Worm (Caenorhabditis elegans) whole organism, L1 larva: ENCODE data around the gene ZK829.1.

ENCODE experiments used
- C04F5.9 ChIP-seq: sonication (generic microtip); optimal IDR thresholded peaks from 2 replicates; lab custom pipeline; 2016; ENCODE audit warnings: missing genetic modification characterization, missing compliant biosample characterization
- C16A3.4 ChIP-seq: fragments of 150-350 bp; optimal IDR thresholded peaks from 2 replicates; lab custom pipeline; 2014; ENCODE audit warnings: missing biosample characterization, missing genetic modification characterization
- C34B4.2 ChIP-seq: sonication (generic microtip); optimal IDR thresholded peaks from 2 replicates; lab custom pipeline; 2017; ENCODE audit warnings: mild to moderate bottlenecking, missing genetic modification characterization, missing compliant biosample characterization
- F16B12.6 ChIP-seq: fragments of 150-350 bp; optimal IDR thresholded peaks from 2 replicates; lab custom pipeline; 2014; ENCODE audit warnings: missing biosample characterization, missing genetic modification characterization
- alr-1 ChIP-seq: fragments of 200-800 bp; sonication (Bioruptor generic); optimal IDR thresholded peaks from 2 replicates; lab custom pipeline; 2018; ENCODE audit warnings: borderline replicate concordance, mild to moderate bottlenecking, missing genetic modification characterization, missing compliant biosample characterization
- aly-2 ChIP-seq: fragments of 150-350 bp; optimal IDR thresholded peaks from 2 replicates; lab custom pipeline; 2014; ENCODE audit warnings: missing biosample characterization, missing genetic modification characterization
- blmp-1 ChIP-seq: fragments of 150-350 bp; optimal IDR thresholded peaks from 2 replicates; lab custom pipeline; 2014; ENCODE audit warnings: missing biosample characterization, missing genetic modification characterization
- ces-1 ChIP-seq: fragments of 150-350 bp; optimal IDR thresholded peaks from 2 replicates; lab custom pipeline; 2014; ENCODE audit warnings: missing biosample characterization, missing genetic modification reagents, missing genetic modification characterization
- dpl-1 ChIP-seq, 3 experiments: fragments of 150-350 bp in 2 of 3; sonication (generic microtip) in 1 of 3; optimal IDR thresholded peaks; 2 replicates each; lab custom pipeline; 2014 to 2017; ENCODE audit warnings: missing biosample characterization in 3 of 3, missing genetic modification characterization in 3 of 3, missing genetic modification reagents in 3 of 3
- dsc-1 ChIP-seq: sonication (generic microtip); optimal IDR thresholded peaks from 2 replicates; lab custom pipeline; 2016; ENCODE audit warnings: mild to moderate bottlenecking, missing genetic modification characterization, missing compliant biosample characterization
- efl-1 ChIP-seq, 4 experiments: fragments of 150-350 bp; optimal IDR thresholded peaks in 3 of 4; peaks in 1 of 4; 1 replicate in 1 of 4; 2 replicates in 3 of 4; lab custom pipeline; 2014; ENCODE audit warnings: missing biosample characterization in 2 of 4, missing genetic modification characterization in 2 of 4, missing genetic modification reagents in 2 of 4
- egl-27 ChIP-seq, 2 experiments: fragments of 150-350 bp in 1 of 2; sonication (generic microtip); optimal IDR thresholded peaks; 3 replicates each; lab custom pipeline; 2017 to 2018; ENCODE audit warnings: missing biosample characterization in 2 of 2, missing genetic modification characterization in 2 of 2, missing genetic modification reagents in 2 of 2
- elt-2 ChIP-seq: sonication (generic microtip); optimal IDR thresholded peaks from 2 replicates; lab custom pipeline; 2016; ENCODE audit warnings: missing genetic modification characterization, mild to moderate bottlenecking, inconsistent platforms, missing compliant biosample characterization, missing genetic modification reagents
- elt-3 ChIP-seq, 6 experiments: fragments of 150-350 bp in 1 of 6; sonication (generic microtip); optimal IDR thresholded peaks; 2 replicates each; lab custom pipeline; 2017 to 2018; ENCODE audit warnings: missing biosample characterization in 6 of 6, missing genetic modification characterization in 6 of 6, inconsistent platforms in 1 of 6
- ets-5 ChIP-seq: fragments of 200-800 bp; sonication (Bioruptor generic); IDR thresholded peaks from 2 replicates; pipeline ENCODE4 v1.3.6; 2022; ENCODE audit warnings: missing genetic modification characterization, missing compliant biosample characterization
- fkh-8 ChIP-seq: sonication (generic microtip); optimal IDR thresholded peaks from 2 replicates; lab custom pipeline; 2016; ENCODE audit warnings: mild to moderate bottlenecking, missing genetic modification characterization, missing compliant biosample characterization
- irx-1 ChIP-seq: sonication (generic microtip); optimal IDR thresholded peaks from 2 replicates; lab custom pipeline; 2016; ENCODE audit warnings: missing genetic modification characterization, missing compliant biosample characterization
- lin-13 ChIP-seq: fragments of 150-350 bp; optimal IDR thresholded peaks from 2 replicates; lab custom pipeline; 2014; ENCODE audit warnings: missing biosample characterization, missing genetic modification reagents, missing genetic modification characterization
- lin-15B ChIP-seq: fragments of 150-350 bp; sonication (generic microtip); optimal IDR thresholded peaks from 3 replicates; lab custom pipeline; 2014; ENCODE audit warnings: missing biosample characterization, missing genetic modification characterization
- lin-35 ChIP-seq, 2 experiments: fragments of 150-350 bp; optimal IDR thresholded peaks; 2 replicates each; lab custom pipeline; 2014; ENCODE audit warnings: missing biosample characterization in 2 of 2, missing genetic modification characterization in 2 of 2, missing genetic modification reagents in 2 of 2
- lsy-2 ChIP-seq, 2 experiments: fragments of 150-350 bp; optimal IDR thresholded peaks; 2 replicates each; lab custom pipeline; 2014; ENCODE audit warnings: missing biosample characterization in 2 of 2, missing genetic modification characterization in 2 of 2
- mab-9 ChIP-seq: fragments of 200-800 bp; sonication (Bioruptor generic); IDR thresholded peaks from 2 replicates; pipeline ENCODE4 v1.3.6; 2022; ENCODE audit warnings: missing genetic modification reagents, missing genetic modification characterization, missing compliant biosample characterization
- mdl-1 ChIP-seq, 2 experiments: fragments of 150-350 bp; optimal IDR thresholded peaks; 2 replicates each; lab custom pipeline; 2014 to 2017; ENCODE audit warnings: missing biosample characterization in 2 of 2, missing genetic modification characterization in 2 of 2, inconsistent platforms in 1 of 2
- mef-2 ChIP-seq: fragments of 150-350 bp; optimal IDR thresholded peaks from 2 replicates; lab custom pipeline; 2014; ENCODE audit warnings: missing biosample characterization, missing genetic modification characterization
- mep-1 ChIP-seq: fragments of 150-350 bp; optimal IDR thresholded peaks from 2 replicates; lab custom pipeline; 2014; ENCODE audit warnings: missing biosample characterization, missing genetic modification characterization
- nhr-11 ChIP-seq: fragments of 150-350 bp; optimal IDR thresholded peaks from 2 replicates; lab custom pipeline; 2014; ENCODE audit warnings: missing biosample characterization, missing genetic modification characterization
- nhr-12 ChIP-seq: sonication (generic microtip); optimal IDR thresholded peaks from 2 replicates; lab custom pipeline; 2017; ENCODE audit warnings: missing biosample characterization, missing genetic modification characterization
- nhr-19 ChIP-seq: fragments of 200-800 bp; sonication (Bioruptor generic); conservative IDR thresholded peaks from 2 replicates; pipeline ENCODE4 v1.3.6; 2022; ENCODE audit warnings: missing genetic modification characterization, missing compliant biosample characterization
- nhr-20 ChIP-seq: sonication (generic microtip); optimal IDR thresholded peaks from 2 replicates; lab custom pipeline; 2016; ENCODE audit warnings: mild to moderate bottlenecking, missing genetic modification characterization, missing compliant biosample characterization
- nhr-47 ChIP-seq: sonication (generic microtip); optimal IDR thresholded peaks from 2 replicates; lab custom pipeline; 2016; ENCODE audit warnings: mild to moderate bottlenecking, missing genetic modification characterization, moderate library complexity, missing compliant biosample characterization
- nhr-71 ChIP-seq: sonication (generic microtip); optimal IDR thresholded peaks from 2 replicates; lab custom pipeline; 2016; ENCODE audit warnings: mild to moderate bottlenecking, missing genetic modification characterization, moderate library complexity, missing compliant biosample characterization
- nhr-85 ChIP-seq: sonication (generic microtip); peaks from one replicate; lab custom pipeline; 2016; ENCODE audit warnings: missing genetic modification characterization, inconsistent platforms, missing compliant biosample characterization
- pax-3 ChIP-seq: fragments of 200-800 bp; sonication (Bioruptor generic); optimal IDR thresholded peaks from 2 replicates; lab custom pipeline; 2018; ENCODE audit warnings: mild to moderate bottlenecking, missing genetic modification characterization, moderate library complexity, missing compliant biosample characterization
- snu-23 ChIP-seq: sonication (generic microtip); optimal IDR thresholded peaks from 2 replicates; lab custom pipeline; 2016; ENCODE audit warnings: missing genetic modification characterization, missing compliant biosample characterization
- sup-37 ChIP-seq: fragments of 200-800 bp; sonication (Bioruptor generic); optimal IDR thresholded peaks from 2 replicates; lab custom pipeline; 2018; ENCODE audit warnings: mild to moderate bottlenecking, missing genetic modification characterization, missing compliant biosample characterization
- swsn-7 ChIP-seq: sonication (generic microtip); optimal IDR thresholded peaks from 2 replicates; lab custom pipeline; 2016; ENCODE audit warnings: missing genetic modification characterization, missing compliant biosample characterization
- unc-130 ChIP-seq: fragments of 150-350 bp; optimal IDR thresholded peaks from 2 replicates; lab custom pipeline; 2017; ENCODE audit warnings: missing biosample characterization, missing genetic modification characterization, inconsistent platforms
- unc-62 ChIP-seq: fragments of 150-350 bp; optimal IDR thresholded peaks from 2 replicates; lab custom pipeline; 2014; ENCODE audit warnings: missing biosample characterization, missing genetic modification reagents, missing genetic modification characterization
- unc-98 ChIP-seq: fragments of 200-800 bp; sonication (Bioruptor generic); IDR thresholded peaks from 2 replicates; pipeline ENCODE4 v1.3.6; 2022; ENCODE audit warnings: missing genetic modification characterization, missing compliant biosample characterization
- vab-15 ChIP-seq: sonication (generic microtip); optimal IDR thresholded peaks from 2 replicates; lab custom pipeline; 2017; ENCODE audit warnings: missing genotype, mild to moderate bottlenecking, missing genetic modification characterization, missing compliant biosample characterization
- xbp-1 ChIP-seq: sonication (generic microtip); optimal IDR thresholded peaks from 2 replicates; lab custom pipeline; 2016; ENCODE audit warnings: missing genetic modification characterization, missing compliant biosample characterization
- zag-1 ChIP-seq: fragments of 150-350 bp; optimal IDR thresholded peaks from 2 replicates; lab custom pipeline; 2014; ENCODE audit warnings: missing biosample characterization, missing genetic modification characterization
- zip-4 ChIP-seq: fragments of 200-800 bp; sonication (Bioruptor generic); optimal IDR thresholded peaks from 2 replicates; lab custom pipeline; 2018; ENCODE audit warnings: mild to moderate bottlenecking, missing genetic modification characterization, moderate library complexity, missing compliant biosample characterization

Gene ZK829.1

ce11 chrIV:11945621-11946020 lies 3.4 kb upstream of the ZK829.1 start, which contains the start of gene ZK829.3:
ZK829.3 (minus strand) TSS chrIV:11945721.
- TF ChIP-seq lin-15B (no peak), mab-9 (GFP tag; lab: Robert Waterston, UW) (no peak), mep-1 (tag; lab: Kevin White, UChicago) (no peak), dpl-1 (GFP tag; optimal IDR thresholded peaks at IDR 0.05; lab: Kevin White, UChicago) (no peak), alr-1 (tag; lab: Kevin White, UChicago) (no peak), nhr-19 (no peak), swsn-7 (no peak), zip-4 (no peak)
- TF ChIP-seq, all 84 proteins: peak for 0

- TF ChIP-seq nhr-71 (peak; percentile 82), snu-23 (GFP tag; lab: Kevin White, UChicago) (peak; percentile 47), nhr-85 (tag; lab: Kevin White, UChicago) (peak; percentile 26), nhr-20 (peak; percentile 62), unc-130 (no peak)
Observed at ce11 chrIV:11938554-11938953, 3.7 kb downstream of the ZK829.1 start.

- TF ChIP-seq blmp-1 (tag; lab: Kevin White, UChicago) (peak; percentile 72), nhr-11 (no peak), nhr-85 (tag; lab: Kevin White, UChicago) (peak; percentile 41), ces-1 (GFP tag; lab: Kevin White, UChicago) (no peak), nhr-12 (tag; lab: Kevin White, UChicago) (no peak), elt-3 (tag; optimal IDR thresholded peaks at IDR 0.05; lab: Kevin White, UChicago) (peak in 1 of 6 experiments; percentile 1), snu-23 (GFP tag; lab: Kevin White, UChicago) (peak; percentile 20), dsc-1 (tag; lab: Kevin White, UChicago) (no peak)
Observed at ce11 chrIV:11937087-11937486, 5.1 kb downstream of the ZK829.1 start, which contains the start of gene slc-5A12. slc-5A12 (plus strand) TSS chrIV:11937419.

- TF ChIP-seq aly-2 (tag; lab: Kevin White, UChicago) (no peak), nhr-12 (tag; lab: Kevin White, UChicago) (no peak), lin-35 (GFP tag; optimal IDR thresholded peaks at IDR 0.05; lab: Kevin White, UChicago) (no peak), pax-3 (no peak), egl-27 (tag; optimal IDR thresholded peaks at IDR 0.05; lab: Kevin White, UChicago) (no peak), F16B12.6 (tag; lab: Kevin White, UChicago) (no peak), lsy-2 (tag; optimal IDR thresholded peaks at IDR 0.05; lab: Kevin White, UChicago) (no peak), xbp-1 (tag; lab: Kevin White, UChicago) (no peak), nhr-47 (tag; lab: Kevin White, UChicago) (no peak)
Observed at ce11 chrIV:11930572-11930971, 11.6 kb downstream of the ZK829.1 start, which contains the start of gene nhx-9. nhx-9 (plus strand) TSS chrIV:11930872.

- TF ChIP-seq F16B12.6 (tag; lab: Kevin White, UChicago) (no peak), ces-1 (GFP tag; lab: Kevin White, UChicago) (no peak), aly-2 (tag; lab: Kevin White, UChicago) (no peak), vab-15 (tag; lab: Kevin White, UChicago) (no peak), zag-1 (tag; lab: Kevin White, UChicago) (no peak), fkh-8 (tag; lab: Kevin White, UChicago) (no peak), elt-2 (tag; lab: Kevin White, UChicago) (peak; percentile 32), nhr-85 (tag; lab: Kevin White, UChicago) (peak; percentile 81), efl-1 (optimal IDR thresholded peaks at IDR 0.05; lab: Kevin White, UChicago) (peak; percentile 27 to 46), efl-1 (GFP tag; optimal IDR thresholded peaks at IDR 0.05 in 1 of 2; lab: Kevin White, UChicago) (peak; percentile 6 to 88), nhr-19 (peak; percentile 63), lin-13 (GFP tag; lab: Kevin White, UChicago) (peak; percentile 11), xbp-1 (tag; lab: Kevin White, UChicago) (peak; percentile 25), C04F5.9 (no peak), mdl-1 (tag; optimal IDR thresholded peaks at IDR 0.05; lab: Kevin White, UChicago) (peak in 1 of 2 experiments; percentile 58), lin-35 (GFP tag; optimal IDR thresholded peaks at IDR 0.05; lab: Kevin White, UChicago) (peak; percentile 36 to 76), nhr-47 (tag; lab: Kevin White, UChicago) (peak; percentile 56), dpl-1 (GFP tag; optimal IDR thresholded peaks at IDR 0.05; lab: Kevin White, UChicago) (peak in 2 of 3 experiments; percentile 14 to 16), unc-98 (no peak), unc-62 (GFP tag; lab: Kevin White, UChicago) (no peak), mef-2 (tag; lab: Kevin White, UChicago) (no peak), irx-1 (tag; lab: Kevin White, UChicago) (peak; percentile 38), dsc-1 (tag; lab: Kevin White, UChicago) (no peak), C16A3.4 (peak; percentile 43), ets-5 (GFP tag; lab: Robert Waterston, UW) (no peak), elt-3 (tag; optimal IDR thresholded peaks at IDR 0.05; lab: Kevin White, UChicago) (peak in 2 of 6 experiments; percentile 20 to 21), sup-37 (no peak), lsy-2 (tag; optimal IDR thresholded peaks at IDR 0.05; lab: Kevin White, UChicago) (peak in 1 of 2 experiments; percentile 66), C34B4.2 (no peak)
Observed at ce11 chrIV:11928388-11928787, 13.8 kb downstream of the ZK829.1 start.
